Fruit fly (Drosophila melanogaster): Measurements from ENCODE around the gene pasha.

DNA sequence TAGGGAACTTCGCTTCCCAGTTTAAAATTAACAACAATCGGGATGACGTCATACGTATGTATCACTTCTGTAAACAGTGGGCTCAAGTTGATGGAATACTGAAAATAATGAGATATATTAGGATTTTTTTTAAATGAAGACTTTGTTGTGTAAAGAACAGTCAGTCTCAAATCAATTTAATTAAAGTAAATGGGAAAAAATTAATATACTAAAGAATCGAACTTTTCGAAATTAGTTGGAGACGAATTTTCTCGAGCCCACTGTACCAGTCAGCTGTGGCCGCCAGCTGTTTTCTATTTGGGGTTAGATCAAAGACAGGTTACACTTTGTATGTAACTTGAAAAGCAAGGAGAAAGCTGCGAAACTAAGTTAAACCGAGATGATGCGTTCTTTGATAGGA is 29.4 kb upstream of the pasha start, which contains the start of gene CG1635:
- TF ChIP-seq OdsH (GFP tag; optimal IDR thresholded peaks at IDR 0.05), result peak; percentile 98
- TF ChIP-seq CG16779 (tag; optimal IDR thresholded peaks at IDR 0.05), result peak; percentile 94
- TF ChIP-seq acj6 (GFP tag; optimal IDR thresholded peaks at IDR 0.05), result peak; percentile 98
- peak; percentile 97 for TF ChIP-seq CG6854 (GFP tag; optimal IDR thresholded peaks at IDR 0.05)
- TF ChIP-seq Sox102F (GFP tag; optimal IDR thresholded peaks at IDR 0.05), result peak; percentile 99
- peak; percentile 91 for TF ChIP-seq fd59A (GFP tag; optimal IDR thresholded peaks at IDR 0.05)
- peak; percentile 92 for TF ChIP-seq CG9139 (GFP tag; optimal IDR thresholded peaks at IDR 0.05)
- peak; percentile 99 for TF ChIP-seq Lpt (GFP tag; optimal IDR thresholded peaks at IDR 0.05)

Data from whole organism, prepupa.